Fruit fly (Drosophila melanogaster) whole organism, embryonic: ENCODE data around the gene CG4497.

Experiments used
- Atf3 ChIP-seq: fragments of 200-800 bp; sonication (Bioruptor generic); optimal IDR thresholded peaks from 3 replicates; lab custom pipeline; 2016; ENCODE audit warnings: missing biosample characterization, missing genetic modification characterization
- Bteb2 ChIP-seq: fragments of 200-800 bp; sonication (Bioruptor generic); optimal IDR thresholded peaks from 2 replicates; lab custom pipeline; 2016; ENCODE audit warnings: missing biosample characterization, missing genetic modification characterization
- CG10147 ChIP-seq: fragments of 200-800 bp; sonication (Bioruptor generic); optimal IDR thresholded peaks from 2 replicates; lab custom pipeline; 2019; ENCODE audit warnings: missing biosample characterization, mild to moderate bottlenecking, missing genetic modification characterization, moderate library complexity
- CG10267 ChIP-seq: fragments of 200-800 bp; sonication (Bioruptor generic); optimal IDR thresholded peaks from 2 replicates; lab custom pipeline; 2018; ENCODE audit warnings: missing biosample characterization, mild to moderate bottlenecking, missing genetic modification characterization, moderate library complexity
- CG11560 ChIP-seq: fragments of 200-800 bp; sonication (Bioruptor generic); IDR thresholded peaks from 3 replicates; pipeline ENCODE4 v1.3.6; 2022; ENCODE audit warnings: missing biosample characterization, missing genetic modification characterization
- CG11695 ChIP-seq: fragments of 200-800 bp; sonication (Bioruptor generic); IDR thresholded peaks from 3 replicates; pipeline ENCODE4 v1.3.6; 2022; ENCODE audit warnings: missing biosample characterization, missing genetic modification characterization
- CG13287 ChIP-seq: fragments of 200-800 bp; sonication (Bioruptor generic); IDR thresholded peaks from 2 replicates; pipeline ENCODE4 v1.3.6; 2022; ENCODE audit warnings: missing biosample characterization, missing genetic modification characterization; ENCODE audit not compliant: partially characterized antibody
- CG13894 ChIP-seq: fragments of 200-800 bp; sonication (Bioruptor generic); optimal IDR thresholded peaks from 3 replicates; lab custom pipeline; 2018; ENCODE audit warnings: missing biosample characterization, mild to moderate bottlenecking, missing genetic modification characterization, moderate library complexity
- CG1529 ChIP-seq: fragments of 200-800 bp; sonication (Bioruptor generic); optimal IDR thresholded peaks from 3 replicates; lab custom pipeline; 2018; ENCODE audit warnings: missing biosample characterization, missing genetic modification characterization
- CG15601 ChIP-seq: fragments of 200-800 bp; sonication (Bioruptor generic); optimal IDR thresholded peaks from 3 replicates; lab custom pipeline; 2019; ENCODE audit warnings: missing biosample characterization, mild to moderate bottlenecking, missing genetic modification characterization, moderate library complexity
- CG16813 ChIP-seq: fragments of 200-800 bp; sonication (Bioruptor generic); IDR thresholded peaks from 3 replicates; pipeline ENCODE4 v1.3.6; 2022; ENCODE audit warnings: missing biosample characterization, missing genetic modification characterization; ENCODE audit not compliant: partially characterized antibody
- CG18262 ChIP-seq: fragments of 200-800 bp; optimal IDR thresholded peaks from 3 replicates; lab custom pipeline; 2019; ENCODE audit warnings: missing biosample characterization, mild to moderate bottlenecking, missing genetic modification characterization, moderate library complexity
- CG18476 ChIP-seq: fragments of 200-800 bp; sonication (Bioruptor generic); optimal IDR thresholded peaks from 2 replicates; lab custom pipeline; 2016; ENCODE audit warnings: missing biosample characterization, mild to moderate bottlenecking, missing genetic modification characterization
- CG18619 ChIP-seq: fragments of 200-800 bp; sonication (Bioruptor generic); optimal IDR thresholded peaks from 3 replicates; lab custom pipeline; 2017; ENCODE audit warnings: missing biosample characterization, mild to moderate bottlenecking, missing genetic modification characterization
- CG2202 ChIP-seq: fragments of 200-800 bp; sonication (Bioruptor generic); optimal IDR thresholded peaks from 2 replicates; lab custom pipeline; 2018; ENCODE audit warnings: missing biosample characterization, mild to moderate bottlenecking, missing genetic modification characterization
- CG2712 ChIP-seq: fragments of 200-800 bp; optimal IDR thresholded peaks from 3 replicates; lab custom pipeline; 2019; ENCODE audit warnings: missing biosample characterization, mild to moderate bottlenecking, missing genetic modification characterization, moderate library complexity
- CG30403 ChIP-seq: fragments of 200-800 bp; sonication (Bioruptor generic); optimal IDR thresholded peaks from 3 replicates; lab custom pipeline; 2016; ENCODE audit warnings: missing biosample characterization, missing genetic modification characterization
- CG32532 ChIP-seq: fragments of 200-800 bp; sonication (Bioruptor generic); IDR thresholded peaks from 2 replicates; pipeline ENCODE4 v1.3.6; 2022; ENCODE audit warnings: missing biosample characterization, missing genetic modification characterization
- CG33557 ChIP-seq: fragments of 200-800 bp; sonication (Bioruptor generic); optimal IDR thresholded peaks from 2 replicates; lab custom pipeline; 2019; ENCODE audit warnings: missing biosample characterization, mild to moderate bottlenecking, missing genetic modification characterization, moderate library complexity
- CG5180 ChIP-seq: fragments of 200-800 bp; sonication (Bioruptor generic); optimal IDR thresholded peaks from 3 replicates; lab custom pipeline; 2017; ENCODE audit warnings: missing biosample characterization, missing genetic modification characterization, mild to moderate bottlenecking, moderate library complexity, missing genetic modification reagents
- CG6689 ChIP-seq: fragments of 200-800 bp; sonication (Bioruptor generic); IDR thresholded peaks from 2 replicates; pipeline ENCODE4 v1.3.6; 2022; ENCODE audit warnings: missing biosample characterization, missing genetic modification characterization
- CG6854 ChIP-seq: fragments of 200-800 bp; sonication (Bioruptor generic); optimal IDR thresholded peaks from 3 replicates; lab custom pipeline; 2017; ENCODE audit warnings: missing biosample characterization, mild to moderate bottlenecking, missing genetic modification characterization
- CG7963 ChIP-seq: fragments of 200-800 bp; sonication (Bioruptor generic); IDR thresholded peaks from 3 replicates; pipeline ENCODE4 v1.3.6; 2022; ENCODE audit warnings: missing biosample characterization, missing genetic modification characterization; ENCODE audit not compliant: partially characterized antibody
- CG8089 ChIP-seq: fragments of 200-800 bp; sonication (Bioruptor generic); optimal IDR thresholded peaks from 3 replicates; lab custom pipeline; 2016; ENCODE audit warnings: missing biosample characterization, missing genetic modification characterization
- CG9876 ChIP-seq: fragments of 200-800 bp; sonication (Bioruptor generic); optimal IDR thresholded peaks from 2 replicates; lab custom pipeline; 2016; ENCODE audit warnings: missing biosample characterization, missing genetic modification characterization
- Dfd ChIP-seq, 2 experiments: fragments of >200 bp; optimal IDR thresholded peaks; 2 replicates each; lab custom pipeline; 2017; ENCODE audit warnings: missing biosample characterization in 2 of 2, missing genetic modification characterization in 2 of 2
- Doc2 ChIP-seq: fragments of 200-800 bp; sonication (Bioruptor generic); IDR thresholded peaks from 2 replicates; pipeline ENCODE4 v1.3.6; 2022; ENCODE audit warnings: missing biosample characterization, missing genetic modification characterization
- E2f1 ChIP-seq: fragments of 200-800 bp; sonication (Bioruptor generic); IDR thresholded peaks from 2 replicates; pipeline ENCODE4 v1.3.6; 2022; ENCODE audit warnings: missing biosample characterization, missing genetic modification characterization
- HHEX ChIP-seq: fragments of 200-800 bp; sonication (Bioruptor generic); optimal IDR thresholded peaks from 3 replicates; lab custom pipeline; 2017; ENCODE audit warnings: missing biosample characterization, mild to moderate bottlenecking, missing genetic modification characterization, missing genetic modification reagents
- HLHmδ ChIP-seq: fragments of 200-800 bp; sonication (Bioruptor generic); optimal IDR thresholded peaks from 2 replicates; lab custom pipeline; 2018; ENCODE audit warnings: missing biosample characterization, mild to moderate bottlenecking, missing genetic modification characterization, moderate library complexity
- Mad ChIP-seq: fragments of 200-800 bp; sonication (Bioruptor generic); optimal IDR thresholded peaks from 2 replicates; lab custom pipeline; 2016; ENCODE audit warnings: missing biosample characterization, missing genetic modification characterization
- Oaz ChIP-seq: fragments of 200-800 bp; sonication (Bioruptor generic); IDR thresholded peaks from 2 replicates; pipeline ENCODE4 v1.3.6; 2022; ENCODE audit warnings: missing biosample characterization, missing genetic modification characterization
- TFAM ChIP-seq: fragments of 200-800 bp; sonication (Bioruptor generic); optimal IDR thresholded peaks from 2 replicates; lab custom pipeline; 2017; ENCODE audit warnings: missing biosample characterization, missing genetic modification characterization, inconsistent platforms
- ase ChIP-seq: fragments of 200-800 bp; sonication (Bioruptor generic); IDR thresholded peaks from 3 replicates; pipeline ENCODE4 v1.3.6; 2022; ENCODE audit warnings: missing biosample characterization, missing genetic modification characterization
- ash1 ChIP-seq: fragments of 200-800 bp; sonication (Bioruptor generic); optimal IDR thresholded peaks from 2 replicates; lab custom pipeline; 2018; ENCODE audit warnings: missing biosample characterization, mild to moderate bottlenecking, missing genetic modification characterization
- crol ChIP-seq: fragments of 200-800 bp; sonication (Bioruptor generic); IDR thresholded peaks from 2 replicates; pipeline ENCODE4 v1.3.6; 2022; ENCODE audit warnings: missing biosample characterization, missing genetic modification characterization
- dmrt11E ChIP-seq: fragments of 200-800 bp; sonication (Bioruptor generic); optimal IDR thresholded peaks from 3 replicates; lab custom pipeline; 2018; ENCODE audit warnings: missing biosample characterization, mild to moderate bottlenecking, missing genetic modification characterization, moderate library complexity
- gcm2 ChIP-seq: fragments of 200-800 bp; sonication (Bioruptor generic); optimal IDR thresholded peaks from 2 replicates; lab custom pipeline; 2016; ENCODE audit warnings: missing biosample characterization, missing genetic modification characterization
- gsb-n ChIP-seq: fragments of 200-800 bp; sonication (Bioruptor generic); optimal IDR thresholded peaks from 3 replicates; lab custom pipeline; 2018; ENCODE audit warnings: missing biosample characterization, mild to moderate bottlenecking, missing genetic modification characterization
- ham ChIP-seq: fragments of 200-800 bp; sonication (Bioruptor generic); IDR thresholded peaks from 2 replicates; pipeline ENCODE4 v1.3.6; 2022; ENCODE audit warnings: missing biosample characterization, missing genetic modification characterization
- ken ChIP-seq: fragments of 200-800 bp; sonication (Bioruptor generic); IDR thresholded peaks from 3 replicates; pipeline ENCODE4 v1.3.6; 2022; ENCODE audit warnings: missing biosample characterization, missing genetic modification characterization
- klu ChIP-seq: fragments of 200-800 bp; sonication (Bioruptor generic); IDR thresholded peaks from 2 replicates; pipeline ENCODE4 v1.3.6; 2022; ENCODE audit warnings: missing biosample characterization, missing genetic modification characterization
- kni ChIP-seq: fragments of 200-800 bp; sonication (Bioruptor generic); optimal IDR thresholded peaks from 3 replicates; lab custom pipeline; 2017; ENCODE audit warnings: mild to moderate bottlenecking, missing biosample characterization, missing genetic modification reagents, missing genetic modification characterization
- lov ChIP-seq, 2 experiments: fragments of 200-800 bp in 1 of 2; fragments of >200 bp in 1 of 2; sonication (Bioruptor generic) in 1 of 2; IDR thresholded peaks in 1 of 2; optimal IDR thresholded peaks in 1 of 2; 2 replicates in 1 of 2; 3 replicates in 1 of 2; pipeline versions ENCODE4 v1.3.6 to Lab custom; 2017 to 2022; ENCODE audit warnings: missing biosample characterization in 1 of 2, missing genetic modification characterization in 1 of 2
- org-1 ChIP-seq: fragments of 200-800 bp; sonication (Bioruptor generic); optimal IDR thresholded peaks from 2 replicates; lab custom pipeline; 2017; ENCODE audit warnings: missing biosample characterization, missing genetic modification characterization
- pros ChIP-seq: fragments of 200-800 bp; sonication (Bioruptor generic); optimal IDR thresholded peaks from 3 replicates; lab custom pipeline; 2019; ENCODE audit warnings: missing biosample characterization, mild to moderate bottlenecking, missing genetic modification characterization, moderate library complexity
- ranshi ChIP-seq: fragments of 200-800 bp; sonication (Bioruptor generic); IDR thresholded peaks from 2 replicates; pipeline ENCODE4 v1.3.6; 2022; ENCODE audit warnings: missing biosample characterization, missing genetic modification characterization
- rib ChIP-seq: fragments of 200-800 bp; sonication (Bioruptor generic); IDR thresholded peaks from 2 replicates; pipeline ENCODE4 v1.3.6; 2022; ENCODE audit warnings: missing biosample characterization, missing genetic modification characterization
- sob ChIP-seq: fragments of 200-800 bp; sonication (Bioruptor generic); IDR thresholded peaks from 2 replicates; pipeline ENCODE4 v1.3.6; 2022; ENCODE audit warnings: missing biosample characterization, missing genetic modification characterization
- ssp ChIP-seq: fragments of 200-800 bp; sonication (Bioruptor generic); IDR thresholded peaks from 2 replicates; pipeline ENCODE4 v1.3.6; 2022; ENCODE audit warnings: missing biosample characterization, missing genetic modification characterization
- stc ChIP-seq: fragments of 200-800 bp; sonication (Bioruptor generic); IDR thresholded peaks from 2 replicates; pipeline ENCODE4 v1.3.6; 2022; ENCODE audit warnings: missing biosample characterization, missing genetic modification characterization

The CG4497 gene

DNA sequence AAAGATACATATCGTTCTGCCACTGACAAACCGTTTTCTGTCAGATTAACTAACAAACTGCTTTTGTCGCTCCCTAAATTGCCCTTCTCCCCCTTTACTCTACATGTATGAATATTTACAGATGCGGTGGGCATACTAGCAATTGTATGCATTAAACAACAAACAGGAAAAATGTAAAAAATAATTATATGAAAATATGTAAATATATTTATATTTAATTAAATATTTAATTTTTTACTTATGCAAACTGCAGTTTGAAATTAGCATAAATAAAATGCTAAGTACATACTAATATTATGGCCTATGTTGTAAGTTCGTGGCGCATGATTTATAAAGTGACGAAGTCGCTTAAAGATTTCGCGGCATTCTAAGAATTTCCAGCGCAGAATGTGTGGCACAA lies 43.6 kb downstream of the CG4497 start (continued):
- TF ChIP-seq CG30403 (GFP tag; lab: Kevin White, UChicago) (peak; percentile 15), dmrt11E (tag; lab: Kevin White, UChicago) (peak; percentile 65), CG9876 (GFP tag; lab: Kevin White, UChicago) (no peak), CG6854 (GFP tag; lab: Kevin White, UChicago) (no peak), CG13894 (tag; lab: Kevin White, UChicago) (no peak), crol (peak; percentile 53), lov (optimal IDR thresholded peaks at IDR 0.05; lab: Kevin White, UChicago) (no peak), lov (GFP tag; IDR thresholded peaks at IDR 0.05; lab: Robert Waterston, UW) (no peak), CG5180 (no peak), CG18476 (GFP tag; lab: Kevin White, UChicago) (no peak), CG2712 (peak; percentile 65), CG15601 (tag; lab: Kevin White, UChicago) (peak; percentile 69), Bteb2 (GFP tag; lab: Kevin White, UChicago) (no peak), CG16813 (GFP tag; lab: Robert Waterston, UW) (no peak), ssp (GFP tag; lab: Robert Waterston, UW) (0 out of 2 replicates have a peak, but pooled peaks have one; percentile 23), ham (GFP tag; lab: Robert Waterston, UW) (no peak), ken (GFP tag; lab: Robert Waterston, UW) (no peak), gcm2 (GFP tag; lab: Kevin White, UChicago) (no peak), Mad (GFP tag; lab: Kevin White, UChicago) (no peak), ranshi (GFP tag; lab: Robert Waterston, UW) (peak; percentile 39; the same call in 1 of the 2 replicates), Dfd (GFP tag; optimal IDR thresholded peaks at IDR 0.05; lab: Kevin White, UChicago) (no peak), CG1529 (GFP tag; lab: Kevin White, UChicago) (no peak), CG18619 (GFP tag; lab: Kevin White, UChicago) (no peak), CG33557 (GFP tag; lab: Kevin White, UChicago) (peak; percentile 30), stc (peak; percentile 64), CG2202 (tag; lab: Kevin White, UChicago) (peak; percentile 13), CG32532 (GFP tag; lab: Robert Waterston, UW) (no peak), kni (GFP tag; lab: Kevin White, UChicago) (no peak), CG6689 (GFP tag; lab: Robert Waterston, UW) (peak; percentile 68), CG11560 (tag; lab: Robert Waterston, UW) (no peak), CG8089 (GFP tag; lab: Kevin White, UChicago) (no peak), CG18262 (peak; percentile 67), CG10267 (tag; lab: Kevin White, UChicago) (peak; percentile 31), ash1 (GFP tag; lab: Kevin White, UChicago) (no peak), rib (GFP tag; lab: Robert Waterston, UW) (no peak), Oaz (GFP tag; lab: Robert Waterston, UW) (no peak), Atf3 (GFP tag; lab: Kevin White, UChicago) (no peak), Doc2 (no peak), ase (GFP tag; lab: Robert Waterston, UW) (0 out of 3 replicates have a peak, but pooled peaks have one; percentile 14), klu (no peak), HHEX (no peak), gsb-n (tag; lab: Kevin White, UChicago) (peak; percentile 77), pros (GFP tag; lab: Kevin White, UChicago) (no peak), CG11695 (GFP tag; lab: Robert Waterston, UW) (peak; percentile 73), CG13287 (GFP tag; lab: Robert Waterston, UW) (no peak), E2f1 (no peak), HLHmδ (GFP tag; lab: Kevin White, UChicago) (no peak), TFAM (GFP tag; lab: Kevin White, UChicago) (no peak), CG7963 (GFP tag; lab: Robert Waterston, UW) (no peak), CG10147 (GFP tag; lab: Kevin White, UChicago) (peak; percentile 28), org-1 (GFP tag; lab: Kevin White, UChicago) (no peak), sob (peak; percentile 59)
